Worm (Caenorhabditis elegans) whole organism, young adult: ENCODE measurements around the gene srz-12.

ENCODE experiments used
- ama-1 ChIP-seq, 3 experiments: fragments of 150-350 bp in 1 of 3; sonication (generic microtip) in 2 of 3; optimal IDR thresholded peaks; 2 replicates each; lab custom pipeline; 2014 to 2018; ENCODE audit warnings: missing biosample characterization in 2 of 3, missing genetic modification characterization in 2 of 3, missing genetic modification reagents in 2 of 3
- dpl-1 ChIP-seq: fragments of 150-350 bp; optimal IDR thresholded peaks from 2 replicates; lab custom pipeline; 2014; ENCODE audit warnings: missing biosample characterization, missing genetic modification reagents, missing genetic modification characterization
- egl-44 ChIP-seq: fragments of 200-800 bp; sonication (Bioruptor generic); IDR thresholded peaks from 2 replicates; pipeline ENCODE4 v1.3.6; 2022; ENCODE audit warnings: missing genetic modification reagents, missing genetic modification characterization, missing compliant biosample characterization
- egrh-3 ChIP-seq: fragments of 200-800 bp; sonication (Bioruptor generic); IDR thresholded peaks from 2 replicates; pipeline ENCODE4 v1.3.6; 2022; ENCODE audit warnings: missing genetic modification reagents, missing genetic modification characterization, missing compliant biosample characterization
- him-1 ChIP-seq: sonication (generic microtip); optimal IDR thresholded peaks from 2 replicates; lab custom pipeline; 2016; ENCODE audit warnings: missing genotype, missing genetic modification reagents, missing genetic modification characterization, missing compliant biosample characterization
- hlh-26 ChIP-seq: fragments of 200-800 bp; sonication (Bioruptor generic); conservative IDR thresholded peaks from 2 replicates; pipeline ENCODE4 v1.3.6; 2022; ENCODE audit warnings: missing genetic modification reagents, missing genetic modification characterization, missing compliant biosample characterization
- mes-4 ChIP-seq: sonication (generic microtip); optimal IDR thresholded peaks from 2 replicates; lab custom pipeline; 2016; ENCODE audit warnings: missing genotype, missing genetic modification characterization, missing compliant biosample characterization
- nfya-2 ChIP-seq: fragments of 200-800 bp; sonication (Bioruptor generic); IDR thresholded peaks from 2 replicates; pipeline ENCODE4 v1.3.6; 2022; ENCODE audit warnings: missing genetic modification reagents, missing genetic modification characterization, missing compliant biosample characterization
- snpc-1.3 ChIP-seq: sonication (generic microtip); optimal IDR thresholded peaks from 2 replicates; lab custom pipeline; 2017; ENCODE audit warnings: missing genetic modification characterization, mild to moderate bottlenecking, missing compliant biosample characterization, antibody characterized with exemption, moderate library complexity, missing genotype, missing genetic modification reagents; ENCODE audit not compliant: insufficient read depth
- unc-130 ChIP-seq: sonication (generic microtip); optimal IDR thresholded peaks from 2 replicates; lab custom pipeline; 2016; ENCODE audit warnings: missing genetic modification reagents, missing genetic modification characterization, missing compliant biosample characterization

DNA sequence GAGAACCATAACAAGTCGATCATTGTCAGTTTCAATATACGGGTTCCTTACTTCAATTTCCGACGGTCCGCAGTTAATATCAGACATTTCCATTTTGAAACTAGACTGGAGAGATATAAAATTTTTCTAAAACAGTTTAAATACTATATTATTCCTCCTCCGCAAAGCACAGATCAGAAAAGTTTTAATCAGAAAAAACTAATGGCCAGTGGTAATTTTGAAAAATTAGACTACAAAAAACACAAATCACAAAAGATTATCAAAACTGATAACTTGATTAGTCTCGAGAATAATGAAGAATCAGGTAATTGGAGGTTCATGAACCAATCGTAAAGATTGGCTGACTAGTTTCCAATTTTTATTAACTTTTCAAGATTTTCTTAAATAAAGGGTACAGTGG lies 23.5 kb upstream of the srz-12 start, which contains the start of gene T06C12.9:
- no peak for TF ChIP-seq egl-44
- TF ChIP-seq dpl-1 (GFP tag; lab: Kevin White, UChicago) = no peak
- no peak for TF ChIP-seq him-1 (tag; lab: Kevin White, UChicago)
- TF ChIP-seq ama-1 (optimal IDR thresholded peaks at IDR 0.05; lab: Kevin White, UChicago) = no peak
- TF ChIP-seq ama-1 (GFP tag; optimal IDR thresholded peaks at IDR 0.05; lab: Kevin White, UChicago) = no peak
- no peak for TF ChIP-seq nfya-2 (GFP tag; lab: Robert Waterston, UW)
- no peak for TF ChIP-seq unc-130 (GFP tag; lab: Kevin White, UChicago)
- TF ChIP-seq mes-4 (tag; lab: Kevin White, UChicago) = no peak
- TF ChIP-seq snpc-1.3 = no peak
- TF ChIP-seq hlh-26 (GFP tag; lab: Robert Waterston, UW) = no peak
- no peak for TF ChIP-seq egrh-3
